Worm (Caenorhabditis elegans) whole organism, late embryonic: ENCODE data around the gene F53E10.6.
A peak's percentile ranks its signal among the peaks of the same experiment; 100 is the strongest.

Experiments used
- C08G9.2 ChIP-seq: sonication (generic microtip); optimal IDR thresholded peaks from 2 replicates; lab custom pipeline; 2016; ENCODE audit warnings: mild to moderate bottlenecking, missing genetic modification characterization, moderate library complexity, missing compliant biosample characterization
- C38D4.7 ChIP-seq: fragments of 200-800 bp; sonication (Bioruptor generic); optimal IDR thresholded peaks from 2 replicates; lab custom pipeline; 2018; ENCODE audit warnings: mild to moderate bottlenecking, missing genetic modification characterization, moderate library complexity, missing compliant biosample characterization
- F13H6.1 ChIP-seq: sonication (generic microtip); optimal IDR thresholded peaks from 2 replicates; lab custom pipeline; 2016; ENCODE audit warnings: missing genetic modification characterization, missing compliant biosample characterization
- K02D7.2 ChIP-seq: sonication (generic microtip); optimal IDR thresholded peaks from 2 replicates; lab custom pipeline; 2017; ENCODE audit warnings: mild to moderate bottlenecking, missing genetic modification characterization, missing compliant biosample characterization
- T23F11.4 ChIP-seq: fragments of 200-800 bp; sonication (Bioruptor generic); optimal IDR thresholded peaks from 2 replicates; lab custom pipeline; 2018; ENCODE audit warnings: mild to moderate bottlenecking, missing genetic modification characterization, missing compliant biosample characterization
- Y22D7AL.16 ChIP-seq: sonication (generic microtip); optimal IDR thresholded peaks from 2 replicates; lab custom pipeline; 2016; ENCODE audit warnings: missing genetic modification characterization, missing compliant biosample characterization
- ahr-1 ChIP-seq: sonication (generic microtip); optimal IDR thresholded peaks from 2 replicates; lab custom pipeline; 2016; ENCODE audit warnings: missing genetic modification characterization, missing compliant biosample characterization
- ama-1 ChIP-seq: fragments of 150-350 bp; optimal IDR thresholded peaks from 2 replicates; lab custom pipeline; 2014
- ceh-14 ChIP-seq: sonication (generic microtip); optimal IDR thresholded peaks from 2 replicates; lab custom pipeline; 2016; ENCODE audit warnings: missing genotype, missing genetic modification characterization, missing compliant biosample characterization
- ceh-18 ChIP-seq: sonication (generic microtip); optimal IDR thresholded peaks from 2 replicates; lab custom pipeline; 2016; ENCODE audit warnings: missing genetic modification characterization, missing compliant biosample characterization
- ceh-19 ChIP-seq: fragments of 200-800 bp; sonication (Bioruptor generic); optimal IDR thresholded peaks from 2 replicates; lab custom pipeline; 2018; ENCODE audit warnings: mild to moderate bottlenecking, missing genetic modification characterization, missing compliant biosample characterization
- ceh-2 ChIP-seq: sonication (generic microtip); optimal IDR thresholded peaks from 2 replicates; lab custom pipeline; 2016; ENCODE audit warnings: missing genotype, missing genetic modification characterization, missing compliant biosample characterization
- ceh-22 ChIP-seq: sonication (generic microtip); optimal IDR thresholded peaks from 2 replicates; lab custom pipeline; 2017; ENCODE audit warnings: missing biosample characterization, missing genetic modification characterization
- ceh-24 ChIP-seq: sonication (generic microtip); optimal IDR thresholded peaks from 2 replicates; lab custom pipeline; 2016; ENCODE audit warnings: mild to moderate bottlenecking, missing genetic modification characterization, missing compliant biosample characterization
- ceh-30 ChIP-seq: fragments of 150-350 bp; optimal IDR thresholded peaks from 2 replicates; lab custom pipeline; 2014; ENCODE audit warnings: missing biosample characterization, missing genetic modification characterization
- ceh-31 ChIP-seq: sonication (generic microtip); optimal IDR thresholded peaks from 2 replicates; lab custom pipeline; 2016; ENCODE audit warnings: missing genetic modification characterization, missing compliant biosample characterization
- ceh-48 ChIP-seq: sonication (generic microtip); optimal IDR thresholded peaks from 2 replicates; lab custom pipeline; 2016; ENCODE audit warnings: missing genetic modification characterization, inconsistent platforms, missing compliant biosample characterization
- ceh-6 ChIP-seq: fragments of 200-800 bp; sonication (Bioruptor generic); optimal IDR thresholded peaks from 2 replicates; lab custom pipeline; 2018; ENCODE audit warnings: mild to moderate bottlenecking, missing genetic modification characterization, missing compliant biosample characterization
- dve-1 ChIP-seq: sonication (generic microtip); optimal IDR thresholded peaks from 2 replicates; lab custom pipeline; 2017; ENCODE audit warnings: antibody characterized with exemption, mild to moderate bottlenecking, missing genetic modification characterization, missing compliant biosample characterization
- elt-2 ChIP-seq: sonication (generic microtip); optimal IDR thresholded peaks from 2 replicates; lab custom pipeline; 2016; ENCODE audit warnings: missing genetic modification reagents, missing genetic modification characterization, missing compliant biosample characterization
- elt-4 ChIP-seq: sonication (generic microtip); optimal IDR thresholded peaks from 2 replicates; lab custom pipeline; 2016; ENCODE audit warnings: missing genetic modification characterization, missing compliant biosample characterization
- ets-4 ChIP-seq: sonication (generic microtip); optimal IDR thresholded peaks from 2 replicates; lab custom pipeline; 2016; ENCODE audit warnings: missing genetic modification characterization, missing compliant biosample characterization
- eyg-1 ChIP-seq: sonication (generic microtip); optimal IDR thresholded peaks from 2 replicates; lab custom pipeline; 2016; ENCODE audit warnings: missing genotype, missing genetic modification characterization, missing compliant biosample characterization
- fkh-10 ChIP-seq: fragments of 150-350 bp; optimal IDR thresholded peaks from 2 replicates; lab custom pipeline; 2014; ENCODE audit warnings: missing biosample characterization, missing genetic modification reagents, missing genetic modification characterization
- gmeb-2 ChIP-seq: sonication (generic microtip); optimal IDR thresholded peaks from 2 replicates; lab custom pipeline; 2016; ENCODE audit warnings: missing genetic modification characterization, inconsistent platforms, missing compliant biosample characterization
- hlh-30 ChIP-seq: sonication (generic microtip); optimal IDR thresholded peaks from 2 replicates; lab custom pipeline; 2017; ENCODE audit warnings: antibody characterized with exemption, missing genetic modification characterization, missing compliant biosample characterization; ENCODE audit not compliant: insufficient read depth
- lim-6 ChIP-seq: sonication (generic microtip); optimal IDR thresholded peaks from 2 replicates; lab custom pipeline; 2016; ENCODE audit warnings: missing genetic modification characterization, missing compliant biosample characterization
- lin-11 ChIP-seq: fragments of 200-800 bp; sonication (Bioruptor generic); optimal IDR thresholded peaks from 2 replicates; lab custom pipeline; 2018; ENCODE audit warnings: mild to moderate bottlenecking, missing genetic modification characterization, missing compliant biosample characterization
- madf-2 ChIP-seq: sonication (generic microtip); optimal IDR thresholded peaks from 2 replicates; lab custom pipeline; 2017; ENCODE audit warnings: missing genetic modification characterization, missing compliant biosample characterization
- nfya-1 ChIP-seq: sonication (generic microtip); optimal IDR thresholded peaks from 2 replicates; lab custom pipeline; 2017; ENCODE audit warnings: missing genetic modification characterization, mild to moderate bottlenecking, missing compliant biosample characterization, antibody characterized with exemption, moderate library complexity
- nhr-11 ChIP-seq: fragments of 150-350 bp; optimal IDR thresholded peaks from 2 replicates; lab custom pipeline; 2014; ENCODE audit warnings: missing biosample characterization, missing genetic modification characterization
- nhr-232 ChIP-seq: sonication (generic microtip); optimal IDR thresholded peaks from 2 replicates; lab custom pipeline; 2016; ENCODE audit warnings: missing genetic modification characterization, missing compliant biosample characterization
- odd-2 ChIP-seq: sonication (generic microtip); optimal IDR thresholded peaks from 2 replicates; lab custom pipeline; 2017; ENCODE audit warnings: antibody characterized with exemption, mild to moderate bottlenecking, missing genetic modification characterization, missing compliant biosample characterization
- pat-9 ChIP-seq: fragments of 200-800 bp; sonication (Bioruptor generic); optimal IDR thresholded peaks from 2 replicates; lab custom pipeline; 2018; ENCODE audit warnings: mild to moderate bottlenecking, missing genetic modification characterization, moderate library complexity, missing compliant biosample characterization
- pax-1 ChIP-seq: fragments of 150-350 bp; optimal IDR thresholded peaks from 2 replicates; lab custom pipeline; 2014; ENCODE audit warnings: missing biosample characterization, missing genetic modification characterization
- pha-4 ChIP-seq: fragments of 150-350 bp; optimal IDR thresholded peaks from 2 replicates; lab custom pipeline; 2018; ENCODE audit warnings: missing biosample characterization, missing genetic modification reagents, missing genetic modification characterization
- pqm-1 ChIP-seq: sonication (generic microtip); optimal IDR thresholded peaks from 2 replicates; lab custom pipeline; 2016; ENCODE audit warnings: missing genetic modification characterization, missing compliant biosample characterization
- pros-1 ChIP-seq: fragments of 150-350 bp; optimal IDR thresholded peaks from 2 replicates; lab custom pipeline; 2014; ENCODE audit warnings: missing biosample characterization, missing genetic modification reagents, missing genetic modification characterization
- ref-2 ChIP-seq: sonication (generic microtip); optimal IDR thresholded peaks from 2 replicates; lab custom pipeline; 2016; ENCODE audit warnings: missing genetic modification characterization, missing compliant biosample characterization
- rnt-1 ChIP-seq: sonication (generic microtip); optimal IDR thresholded peaks from 2 replicates; lab custom pipeline; 2016; ENCODE audit warnings: missing genetic modification characterization, missing compliant biosample characterization
- sdc-2 ChIP-seq: sonication (generic microtip); optimal IDR thresholded peaks from 2 replicates; lab custom pipeline; 2016; ENCODE audit warnings: missing genotype, missing genetic modification characterization, missing compliant biosample characterization
- sox-2 ChIP-seq: fragments of 200-800 bp; sonication (Bioruptor generic); IDR thresholded peaks from 2 replicates; pipeline ENCODE4 v1.3.6; 2022; ENCODE audit warnings: missing genetic modification reagents, missing genetic modification characterization, missing compliant biosample characterization
- sox-4 ChIP-seq: sonication (generic microtip); optimal IDR thresholded peaks from 2 replicates; lab custom pipeline; 2017; ENCODE audit warnings: mild to moderate bottlenecking, missing genetic modification characterization, inconsistent platforms, missing compliant biosample characterization
- tbx-2 ChIP-seq: sonication (generic microtip); optimal IDR thresholded peaks from 2 replicates; lab custom pipeline; 2016; ENCODE audit warnings: missing genetic modification characterization, missing compliant biosample characterization
- tbx-7 ChIP-seq: sonication (generic microtip); optimal IDR thresholded peaks from 2 replicates; lab custom pipeline; 2016; ENCODE audit warnings: missing genotype, missing genetic modification characterization, missing compliant biosample characterization
- unc-3 ChIP-seq, 2 experiments: fragments of 200-800 bp in 1 of 2; sonication (Bioruptor generic) in 1 of 2; sonication (generic microtip) in 1 of 2; conservative IDR thresholded peaks in 1 of 2; optimal IDR thresholded peaks in 1 of 2; 2 replicates each; pipeline versions ENCODE4 v1.3.6 to Lab custom; 2016 to 2022; ENCODE audit warnings: missing compliant biosample characterization in 2 of 2, missing genetic modification characterization in 2 of 2, missing genetic modification reagents in 1 of 2
- unc-86 ChIP-seq: sonication (generic microtip); optimal IDR thresholded peaks from 2 replicates; lab custom pipeline; 2016; ENCODE audit warnings: missing genetic modification characterization, missing compliant biosample characterization
- zip-5 ChIP-seq: sonication (generic microtip); optimal IDR thresholded peaks from 2 replicates; lab custom pipeline; 2016; ENCODE audit warnings: missing genetic modification characterization, missing compliant biosample characterization

The F53E10.6 gene

ce11 chrV:2639506-2639905 lies 36.6 kb upstream of the F53E10.6 start:
- no peak for TF ChIP-seq unc-3 (GFP tag; conservative IDR thresholded peaks at IDR 0.05; lab: Robert Waterston, UW)
- no peak for TF ChIP-seq unc-3 (tag; optimal IDR thresholded peaks at IDR 0.05; lab: Kevin White, UChicago)

ce11 chrV:2639035-2639434 lies 36.2 kb upstream of the F53E10.6 start, which contains the start of gene W02H5.2:
Gene W02H5.2 (plus strand): TSS chrV:2639335.
- no peak for TF ChIP-seq ceh-31 (tag; lab: Kevin White, UChicago)
- TF ChIP-seq lim-6 (tag; lab: Kevin White, UChicago), result no peak
- TF ChIP-seq eyg-1 (tag; lab: Kevin White, UChicago), result no peak
- TF ChIP-seq ceh-30 (tag; lab: Kevin White, UChicago), result no peak
- no peak for TF ChIP-seq ceh-19 (GFP tag; lab: Kevin White, UChicago)
- TF ChIP-seq sdc-2, result no peak
- no peak for TF ChIP-seq odd-2 (tag; lab: Kevin White, UChicago)
- TF ChIP-seq nfya-1, result no peak
- TF ChIP-seq ceh-14 (tag; lab: Kevin White, UChicago), result no peak
- no peak for TF ChIP-seq hlh-30 (tag; lab: Kevin White, UChicago)
- no peak for TF ChIP-seq nhr-11
- no peak for TF ChIP-seq gmeb-2 (tag; lab: Kevin White, UChicago)
- no peak for TF ChIP-seq ama-1
- no peak for TF ChIP-seq lin-11 (tag; lab: Kevin White, UChicago)
- no peak for TF ChIP-seq pqm-1 (tag; lab: Kevin White, UChicago)
- TF ChIP-seq ceh-2 (tag; lab: Kevin White, UChicago), result no peak

- TF ChIP-seq F13H6.1 (tag; lab: Kevin White, UChicago) (peak; percentile 54), Y22D7AL.16 (tag; lab: Kevin White, UChicago) (no peak), unc-86 (tag; lab: Kevin White, UChicago) (no peak), lin-11 (tag; lab: Kevin White, UChicago) (no peak), nhr-232 (tag; lab: Kevin White, UChicago) (no peak), tbx-2 (tag; lab: Kevin White, UChicago) (peak; percentile 87), pros-1 (no peak), zip-5 (peak; percentile 84), ceh-18 (tag; lab: Kevin White, UChicago) (peak; percentile 40), ref-2 (tag; lab: Kevin White, UChicago) (peak; percentile 42), nhr-11 (no peak), ets-4 (tag; lab: Kevin White, UChicago) (peak; percentile 95), fkh-10 (GFP tag; lab: Kevin White, UChicago) (no peak), eyg-1 (tag; lab: Kevin White, UChicago) (peak; percentile 58), madf-2 (no peak), elt-4 (tag; lab: Kevin White, UChicago) (no peak), hlh-30 (tag; lab: Kevin White, UChicago) (no peak), C38D4.7 (GFP tag; lab: Kevin White, UChicago) (no peak), sox-4 (tag; lab: Kevin White, UChicago) (no peak), ahr-1 (tag; lab: Kevin White, UChicago) (peak; percentile 41), ceh-22 (tag; lab: Kevin White, UChicago) (no peak), K02D7.2 (tag; lab: Kevin White, UChicago) (no peak), pat-9 (tag; lab: Kevin White, UChicago) (no peak), unc-3 (GFP tag; conservative IDR thresholded peaks at IDR 0.05; lab: Robert Waterston, UW) (no peak), unc-3 (tag; optimal IDR thresholded peaks at IDR 0.05; lab: Kevin White, UChicago) (no peak), ceh-2 (tag; lab: Kevin White, UChicago) (peak; percentile 91), ceh-14 (tag; lab: Kevin White, UChicago) (peak; percentile 67), tbx-7 (tag; lab: Kevin White, UChicago) (peak; percentile 88), pax-1 (tag; lab: Kevin White, UChicago) (no peak), elt-2 (tag; lab: Kevin White, UChicago) (peak; percentile 67), dve-1 (tag; lab: Kevin White, UChicago) (no peak), sox-2 (GFP tag; lab: Robert Waterston, UW) (no peak), T23F11.4 (GFP tag; lab: Kevin White, UChicago) (no peak), odd-2 (tag; lab: Kevin White, UChicago) (no peak), ceh-24 (tag; lab: Kevin White, UChicago) (no peak), pha-4 (tag; lab: Kevin White, UChicago) (no peak), ceh-48 (tag; lab: Kevin White, UChicago) (no peak), rnt-1 (tag; lab: Kevin White, UChicago) (peak; percentile 84), lim-6 (tag; lab: Kevin White, UChicago) (peak; percentile 80), ceh-6 (GFP tag; lab: Kevin White, UChicago) (no peak), ceh-19 (GFP tag; lab: Kevin White, UChicago) (no peak), C08G9.2 (tag; lab: Kevin White, UChicago) (peak; percentile 96)
Measured at ce11 chrV:2638545-2638944, 35.7 kb upstream of the F53E10.6 start, which contains the start of gene W02H5.19. Gene W02H5.19 (plus strand): TSS chrV:2638890.
